Worm (Caenorhabditis elegans) whole organism, L1 larva: ENCODE data around the gene dmd-3.

Experiments used
- C04F5.9 ChIP-seq: sonication (generic microtip); optimal IDR thresholded peaks from 2 replicates; lab custom pipeline; 2016; ENCODE audit warnings: missing genetic modification characterization, missing compliant biosample characterization
- F16B12.6 ChIP-seq: fragments of 150-350 bp; optimal IDR thresholded peaks from 2 replicates; lab custom pipeline; 2014; ENCODE audit warnings: missing biosample characterization, missing genetic modification characterization
- Y116A8C.19 ChIP-seq: sonication (generic microtip); optimal IDR thresholded peaks from 2 replicates; lab custom pipeline; 2016; ENCODE audit warnings: missing compliant biosample characterization, missing genetic modification characterization, borderline replicate concordance
- alr-1 ChIP-seq: fragments of 200-800 bp; sonication (Bioruptor generic); optimal IDR thresholded peaks from 2 replicates; lab custom pipeline; 2018; ENCODE audit warnings: borderline replicate concordance, mild to moderate bottlenecking, missing genetic modification characterization, missing compliant biosample characterization
- blmp-1 ChIP-seq: fragments of 150-350 bp; optimal IDR thresholded peaks from 2 replicates; lab custom pipeline; 2014; ENCODE audit warnings: missing biosample characterization, missing genetic modification characterization
- ceh-8 ChIP-seq: fragments of 200-800 bp; sonication (Bioruptor generic); optimal IDR thresholded peaks from 2 replicates; lab custom pipeline; 2018; ENCODE audit warnings: mild to moderate bottlenecking, missing genetic modification characterization, moderate library complexity, missing compliant biosample characterization
- ceh-88 ChIP-seq: fragments of 200-800 bp; sonication (Bioruptor generic); IDR thresholded peaks from 2 replicates; pipeline ENCODE4 v1.3.6; 2022; ENCODE audit warnings: missing genetic modification characterization, missing compliant biosample characterization
- ces-1 ChIP-seq: fragments of 150-350 bp; optimal IDR thresholded peaks from 2 replicates; lab custom pipeline; 2014; ENCODE audit warnings: missing biosample characterization, missing genetic modification reagents, missing genetic modification characterization
- efl-1 ChIP-seq, 4 experiments: fragments of 150-350 bp; optimal IDR thresholded peaks in 3 of 4; peaks in 1 of 4; 1 replicate in 1 of 4; 2 replicates in 3 of 4; lab custom pipeline; 2014; ENCODE audit warnings: missing biosample characterization in 2 of 4, missing genetic modification characterization in 2 of 4, missing genetic modification reagents in 2 of 4
- egl-13 ChIP-seq: sonication (generic microtip); optimal IDR thresholded peaks from 2 replicates; lab custom pipeline; 2016; ENCODE audit warnings: missing genotype, missing genetic modification reagents, missing genetic modification characterization, missing compliant biosample characterization
- elt-2 ChIP-seq: sonication (generic microtip); optimal IDR thresholded peaks from 2 replicates; lab custom pipeline; 2016; ENCODE audit warnings: missing genetic modification characterization, mild to moderate bottlenecking, inconsistent platforms, missing compliant biosample characterization, missing genetic modification reagents
- ets-5 ChIP-seq: fragments of 200-800 bp; sonication (Bioruptor generic); IDR thresholded peaks from 2 replicates; pipeline ENCODE4 v1.3.6; 2022; ENCODE audit warnings: missing genetic modification characterization, missing compliant biosample characterization
- fkh-8 ChIP-seq: sonication (generic microtip); optimal IDR thresholded peaks from 2 replicates; lab custom pipeline; 2016; ENCODE audit warnings: mild to moderate bottlenecking, missing genetic modification characterization, missing compliant biosample characterization
- hpl-2 ChIP-seq: fragments of 150-350 bp; optimal IDR thresholded peaks from 2 replicates; lab custom pipeline; 2014; ENCODE audit warnings: missing biosample characterization, missing genetic modification reagents, missing genetic modification characterization
- irx-1 ChIP-seq: sonication (generic microtip); optimal IDR thresholded peaks from 2 replicates; lab custom pipeline; 2016; ENCODE audit warnings: missing genetic modification characterization, missing compliant biosample characterization
- lin-14 ChIP-seq: fragments of 200-800 bp; sonication (Bioruptor generic); optimal IDR thresholded peaks from 2 replicates; lab custom pipeline; 2018; ENCODE audit warnings: mild to moderate bottlenecking, missing genetic modification characterization, moderate library complexity, missing compliant biosample characterization
- lin-39 ChIP-seq: fragments of 150-350 bp; optimal IDR thresholded peaks from 2 replicates; lab custom pipeline; 2014; ENCODE audit warnings: missing biosample characterization, missing genetic modification reagents, missing genetic modification characterization
- mdl-1 ChIP-seq, 2 experiments: fragments of 150-350 bp; optimal IDR thresholded peaks; 2 replicates each; lab custom pipeline; 2014 to 2017; ENCODE audit warnings: missing biosample characterization in 2 of 2, missing genetic modification characterization in 2 of 2, inconsistent platforms in 1 of 2
- mef-2 ChIP-seq: fragments of 150-350 bp; optimal IDR thresholded peaks from 2 replicates; lab custom pipeline; 2014; ENCODE audit warnings: missing biosample characterization, missing genetic modification characterization
- nhr-237 ChIP-seq: fragments of 150-350 bp; optimal IDR thresholded peaks from 2 replicates; lab custom pipeline; 2014; ENCODE audit warnings: missing biosample characterization, missing genetic modification characterization
- nhr-28 ChIP-seq: fragments of 150-350 bp; optimal IDR thresholded peaks from 2 replicates; lab custom pipeline; 2014; ENCODE audit warnings: missing biosample characterization, missing genetic modification characterization
- nhr-76 ChIP-seq: sonication (generic microtip); optimal IDR thresholded peaks from 2 replicates; lab custom pipeline; 2017; ENCODE audit warnings: missing biosample characterization, missing genetic modification characterization
- nhr-77 ChIP-seq: fragments of 150-350 bp; optimal IDR thresholded peaks from 2 replicates; lab custom pipeline; 2014; ENCODE audit warnings: missing biosample characterization, missing genetic modification characterization
- nhr-85 ChIP-seq: sonication (generic microtip); peaks from one replicate; lab custom pipeline; 2016; ENCODE audit warnings: missing genetic modification characterization, inconsistent platforms, missing compliant biosample characterization
- nhr-90 ChIP-seq: sonication (generic microtip); optimal IDR thresholded peaks from 2 replicates; lab custom pipeline; 2016; ENCODE audit warnings: mild to moderate bottlenecking, missing genetic modification characterization, missing compliant biosample characterization; ENCODE audit not compliant: poor library complexity
- pag-3 ChIP-seq: sonication (generic microtip); optimal IDR thresholded peaks from 2 replicates; lab custom pipeline; 2017; ENCODE audit warnings: missing genetic modification characterization, mild to moderate bottlenecking, missing compliant biosample characterization, antibody characterized with exemption, borderline replicate concordance; ENCODE audit not compliant: insufficient read depth
- pax-3 ChIP-seq: fragments of 200-800 bp; sonication (Bioruptor generic); optimal IDR thresholded peaks from 2 replicates; lab custom pipeline; 2018; ENCODE audit warnings: mild to moderate bottlenecking, missing genetic modification characterization, moderate library complexity, missing compliant biosample characterization
- rnt-1 ChIP-seq: sonication (generic microtip); optimal IDR thresholded peaks from 2 replicates; lab custom pipeline; 2016; ENCODE audit warnings: mild to moderate bottlenecking, missing genetic modification characterization, moderate library complexity, missing compliant biosample characterization
- snu-23 ChIP-seq: sonication (generic microtip); optimal IDR thresholded peaks from 2 replicates; lab custom pipeline; 2016; ENCODE audit warnings: missing genetic modification characterization, missing compliant biosample characterization
- sptf-1 ChIP-seq: fragments of 150-350 bp; optimal IDR thresholded peaks from 2 replicates; lab custom pipeline; 2014; ENCODE audit warnings: missing biosample characterization, missing genetic modification characterization
- sup-37 ChIP-seq: fragments of 200-800 bp; sonication (Bioruptor generic); optimal IDR thresholded peaks from 2 replicates; lab custom pipeline; 2018; ENCODE audit warnings: mild to moderate bottlenecking, missing genetic modification characterization, missing compliant biosample characterization
- unc-62 ChIP-seq: fragments of 150-350 bp; optimal IDR thresholded peaks from 2 replicates; lab custom pipeline; 2014; ENCODE audit warnings: missing biosample characterization, missing genetic modification reagents, missing genetic modification characterization
- unc-98 ChIP-seq: fragments of 200-800 bp; sonication (Bioruptor generic); IDR thresholded peaks from 2 replicates; pipeline ENCODE4 v1.3.6; 2022; ENCODE audit warnings: missing genetic modification characterization, missing compliant biosample characterization
- vab-15 ChIP-seq: sonication (generic microtip); optimal IDR thresholded peaks from 2 replicates; lab custom pipeline; 2017; ENCODE audit warnings: missing genotype, mild to moderate bottlenecking, missing genetic modification characterization, missing compliant biosample characterization
- zag-1 ChIP-seq: fragments of 150-350 bp; optimal IDR thresholded peaks from 2 replicates; lab custom pipeline; 2014; ENCODE audit warnings: missing biosample characterization, missing genetic modification characterization
- zip-4 ChIP-seq: fragments of 200-800 bp; sonication (Bioruptor generic); optimal IDR thresholded peaks from 2 replicates; lab custom pipeline; 2018; ENCODE audit warnings: mild to moderate bottlenecking, missing genetic modification characterization, moderate library complexity, missing compliant biosample characterization
- ztf-11 ChIP-seq, 2 experiments: sonication (generic microtip); optimal IDR thresholded peaks; 2 replicates each; lab custom pipeline; 2016 to 2017; ENCODE audit warnings: missing genetic modification characterization in 2 of 2, missing biosample characterization in 1 of 2, missing compliant biosample characterization in 1 of 2

The dmd-3 gene

DNA sequence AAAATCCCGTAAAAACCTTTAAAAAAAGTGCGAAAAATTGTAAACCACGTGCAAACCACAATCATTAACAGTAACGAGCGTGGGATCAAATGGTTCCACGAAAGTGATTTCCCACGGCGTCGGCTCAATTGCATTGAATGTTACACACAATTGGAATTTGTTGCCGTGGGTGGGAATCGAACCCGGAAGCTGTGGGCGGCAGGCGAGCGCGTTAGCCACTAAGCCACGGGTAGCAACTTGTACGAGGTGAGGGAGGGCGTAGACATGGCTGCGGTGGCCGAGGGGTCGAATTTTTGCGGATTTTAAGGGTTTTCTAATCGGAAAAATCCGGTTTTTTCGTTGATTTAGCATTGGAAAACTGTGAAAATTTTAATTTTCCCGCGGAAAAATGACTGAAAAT lies 12.0 kb downstream of the dmd-3 start (continued):
- TF ChIP-seq lin-14 (GFP tag; lab: Kevin White, UChicago) (no peak), rnt-1 (tag; lab: Kevin White, UChicago) (no peak), efl-1 (optimal IDR thresholded peaks at IDR 0.05; lab: Kevin White, UChicago) (peak; percentile 30 to 64), efl-1 (GFP tag; optimal IDR thresholded peaks at IDR 0.05 in 1 of 2; lab: Kevin White, UChicago) (peak; percentile 43 to 95), nhr-77 (tag; lab: Kevin White, UChicago) (peak; percentile 75), blmp-1 (tag; lab: Kevin White, UChicago) (no peak), nhr-90 (tag; lab: Kevin White, UChicago) (peak; percentile 79), sptf-1 (no peak), nhr-76 (tag; lab: Kevin White, UChicago) (peak; percentile 14), hpl-2 (peak; percentile 41), irx-1 (tag; lab: Kevin White, UChicago) (peak; percentile 72), ceh-8 (GFP tag; lab: Kevin White, UChicago) (peak; percentile 69), vab-15 (tag; lab: Kevin White, UChicago) (peak; percentile 36), pag-3 (tag; lab: Kevin White, UChicago) (no peak), fkh-8 (tag; lab: Kevin White, UChicago) (peak; percentile 69), sup-37 (GFP tag; lab: Kevin White, UChicago) (peak; percentile 20), nhr-28 (tag; lab: Kevin White, UChicago) (no peak), zag-1 (tag; lab: Kevin White, UChicago) (no peak), C04F5.9 (tag; lab: Kevin White, UChicago) (peak; percentile 34), unc-98 (peak; percentile 72), lin-39 (tag; lab: Kevin White, UChicago) (peak; percentile 7), mef-2 (no peak), alr-1 (no peak), mdl-1 (tag; optimal IDR thresholded peaks at IDR 0.05; lab: Kevin White, UChicago) (peak in 1 of 2 experiments; percentile 40), egl-13 (tag; lab: Kevin White, UChicago) (peak; percentile 77), Y116A8C.19 (tag; lab: Kevin White, UChicago) (no peak), pax-3 (peak; percentile 63), ces-1 (no peak), unc-62 (GFP tag; lab: Kevin White, UChicago) (no peak), elt-2 (peak; percentile 53), ceh-88 (GFP tag; lab: Robert Waterston, UW) (no peak)

ce11 chrV:19640808-19641207 lies 14.2 kb downstream of the dmd-3 start, which contains the start of gene Y43F8C.6:
TSS of gene Y43F8C.6 (minus strand) at chrV:19640908.
- TF ChIP-seq nhr-85 (tag; lab: Kevin White, UChicago): peak; percentile 47
- TF ChIP-seq snu-23 (GFP tag; lab: Kevin White, UChicago): no peak

DNA sequence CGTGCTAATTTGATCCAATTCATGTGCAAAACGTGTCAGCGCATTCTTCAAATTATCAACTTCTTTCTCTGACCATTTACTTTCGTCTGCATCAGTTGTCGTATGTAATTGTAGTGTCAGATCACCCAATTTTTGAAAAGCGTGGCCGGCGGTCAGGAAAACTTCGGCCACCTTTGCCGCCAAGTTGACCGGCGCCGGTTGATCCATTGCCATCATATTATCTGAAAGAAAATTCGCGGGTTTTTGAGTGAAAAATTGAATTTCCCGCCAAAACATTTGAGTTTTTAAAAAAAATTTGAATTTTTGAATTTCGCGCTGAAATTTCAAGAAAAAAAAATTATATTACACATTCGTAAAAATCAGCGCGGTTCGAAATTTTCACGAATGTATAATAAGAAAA lies 17.2 kb downstream of the dmd-3 start:
- TF ChIP-seq zip-4 (no peak), ztf-11 (tag; optimal IDR thresholded peaks at IDR 0.05; lab: Kevin White, UChicago) (no peak), ets-5 (GFP tag; lab: Robert Waterston, UW) (no peak), blmp-1 (tag; lab: Kevin White, UChicago) (no peak), F16B12.6 (tag; lab: Kevin White, UChicago) (no peak)

ce11 chrV:19636194-19636584 lies 18.9 kb downstream of the dmd-3 start:
- TF ChIP-seq nhr-85 (tag; lab: Kevin White, UChicago): peak; percentile 28
- TF ChIP-seq nhr-237 (tag; lab: Kevin White, UChicago): no peak
